Worm (Caenorhabditis elegans) whole organism, L2 larva: ENCODE measurements around the gene rft-2.

ENCODE experiments used
- ceh-82 ChIP-seq: fragments of 150-350 bp; optimal IDR thresholded peaks from 2 replicates; lab custom pipeline; 2014; ENCODE audit warnings: missing biosample characterization, missing genetic modification characterization
- dmd-4 ChIP-seq: sonication (generic microtip); optimal IDR thresholded peaks from 2 replicates; lab custom pipeline; 2017; ENCODE audit warnings: missing biosample characterization, missing genetic modification characterization
- egl-27 ChIP-seq: sonication (generic microtip); optimal IDR thresholded peaks from 3 replicates; lab custom pipeline; 2017; ENCODE audit warnings: missing biosample characterization, missing genetic modification reagents, missing genetic modification characterization
- elt-3 ChIP-seq: sonication (generic microtip); optimal IDR thresholded peaks from 2 replicates; lab custom pipeline; 2017; ENCODE audit warnings: missing biosample characterization, missing genetic modification characterization
- gmeb-1 ChIP-seq: fragments of 150-350 bp; optimal IDR thresholded peaks from 2 replicates; lab custom pipeline; 2014; ENCODE audit warnings: missing biosample characterization, missing genetic modification characterization
- lin-13 ChIP-seq: fragments of 150-350 bp; optimal IDR thresholded peaks from 2 replicates; lab custom pipeline; 2014; ENCODE audit warnings: missing biosample characterization, missing genetic modification reagents, missing genetic modification characterization
- lsy-2 ChIP-seq, 2 experiments: fragments of 150-350 bp in 1 of 2; sonication (generic microtip) in 1 of 2; optimal IDR thresholded peaks; 2 replicates each; lab custom pipeline; 2014 to 2017; ENCODE audit warnings: missing biosample characterization in 2 of 2, missing genetic modification characterization in 2 of 2
- mab-5 ChIP-seq: fragments of 150-350 bp; optimal IDR thresholded peaks from 2 replicates; lab custom pipeline; 2014; ENCODE audit warnings: missing biosample characterization, missing genetic modification characterization
- mbf-1 ChIP-seq: sonication (generic microtip); optimal IDR thresholded peaks from 2 replicates; lab custom pipeline; 2017; ENCODE audit warnings: missing biosample characterization, missing genetic modification characterization
- nhr-12 ChIP-seq: fragments of 150-350 bp; optimal IDR thresholded peaks from 2 replicates; lab custom pipeline; 2014; ENCODE audit warnings: missing biosample characterization, missing genetic modification characterization
- nhr-129 ChIP-seq: fragments of 150-350 bp; optimal IDR thresholded peaks from 2 replicates; lab custom pipeline; 2014; ENCODE audit warnings: missing biosample characterization, missing genetic modification characterization
- nhr-23 ChIP-seq: fragments of 150-350 bp; optimal IDR thresholded peaks from 2 replicates; lab custom pipeline; 2014; ENCODE audit warnings: missing biosample characterization, missing genetic modification reagents, missing genetic modification characterization
- nhr-25 ChIP-seq: fragments of 150-350 bp; sonication (generic microtip); optimal IDR thresholded peaks from 3 replicates; lab custom pipeline; 2014; ENCODE audit warnings: missing biosample characterization, missing genetic modification characterization
- peb-1 ChIP-seq: fragments of 150-350 bp; optimal IDR thresholded peaks from 2 replicates; lab custom pipeline; 2014; ENCODE audit warnings: missing biosample characterization, missing genetic modification characterization
- sem-4 ChIP-seq: fragments of 150-350 bp; optimal IDR thresholded peaks from 2 replicates; lab custom pipeline; 2014; ENCODE audit warnings: missing biosample characterization, missing genetic modification reagents, missing genetic modification characterization
- sma-3 ChIP-seq: sonication (generic microtip); optimal IDR thresholded peaks from 2 replicates; lab custom pipeline; 2016; ENCODE audit warnings: missing genetic modification reagents, missing genetic modification characterization, missing compliant biosample characterization
- unc-39 ChIP-seq: fragments of 150-350 bp; optimal IDR thresholded peaks from 2 replicates; lab custom pipeline; 2014; ENCODE audit warnings: missing biosample characterization, missing genetic modification characterization
- unc-62 ChIP-seq: fragments of 150-350 bp; optimal IDR thresholded peaks from 2 replicates; lab custom pipeline; 2014; ENCODE audit warnings: missing biosample characterization, missing genetic modification reagents, missing genetic modification characterization
- ztf-11 ChIP-seq: sonication (generic microtip); optimal IDR thresholded peaks from 2 replicates; lab custom pipeline; 2017; ENCODE audit warnings: missing biosample characterization, missing genetic modification characterization

Gene rft-2

ce11 chrV:4398884-4399283 is 51.5 kb downstream of the rft-2 start:
- no peak for TF ChIP-seq egl-27 (tag; lab: Kevin White, UChicago)
- TF ChIP-seq unc-39 = no peak
- TF ChIP-seq mab-5 (tag; lab: Kevin White, UChicago) = no peak

- TF ChIP-seq mab-5 (tag; lab: Kevin White, UChicago) (no peak), nhr-129 (tag; lab: Kevin White, UChicago) (no peak), mbf-1 (no peak), nhr-23 (tag; lab: Kevin White, UChicago) (no peak), sma-3 (GFP tag; lab: Kevin White, UChicago) (no peak), nhr-12 (tag; lab: Kevin White, UChicago) (no peak)
Measured at ce11 chrV:4398127-4398526, 52.2 kb downstream of the rft-2 start.

- TF ChIP-seq elt-3 (tag; lab: Kevin White, UChicago) (no peak), dmd-4 (tag; lab: Kevin White, UChicago) (no peak), egl-27 (tag; lab: Kevin White, UChicago) (no peak), nhr-23 (tag; lab: Kevin White, UChicago) (no peak), unc-62 (no peak), lin-13 (GFP tag; lab: Kevin White, UChicago) (no peak), gmeb-1 (tag; lab: Kevin White, UChicago) (no peak), sem-4 (tag; lab: Kevin White, UChicago) (no peak), ztf-11 (tag; lab: Kevin White, UChicago) (no peak), ceh-82 (tag; lab: Kevin White, UChicago) (no peak), nhr-25 (no peak), peb-1 (no peak), lsy-2 (tag; optimal IDR thresholded peaks at IDR 0.05; lab: Kevin White, UChicago) (no peak), unc-39 (no peak), mab-5 (tag; lab: Kevin White, UChicago) (no peak)
Measured at ce11 chrV:4396257-4396656, 54.1 kb downstream of the rft-2 start, which contains the start of gene F13A2.3. TSS of gene F13A2.3 (minus strand) at chrV:4396357.
